Fruit fly (Drosophila melanogaster): ENCODE measurements around the gene Mhc.

Gene Mhc

dm6 chr2L:16743055-16743805 is 23.1 kb upstream of the Mhc start, which contains the start of the genes LSm7 and BuGZ (continued):
- peak; percentile 13 for TF ChIP-seq CG1602 (GFP tag; optimal IDR thresholded peaks at IDR 0.05)
- TF ChIP-seq chm (GFP tag; IDR thresholded peaks at IDR 0.05) = no peak
- TF ChIP-seq CG16863 (GFP tag; optimal IDR thresholded peaks at IDR 0.05) = no peak
- TF ChIP-seq Ets65A (GFP tag) = peak; percentile 69
- peak; percentile 29 for TF ChIP-seq CG8290 (GFP tag; optimal IDR thresholded peaks at IDR 0.05)
- TF ChIP-seq CG8290 (tag; optimal IDR thresholded peaks at IDR 0.05) = no peak
- TF ChIP-seq Bdp1 (GFP tag; optimal IDR thresholded peaks at IDR 0.05) = no peak
- no peak for TF ChIP-seq grau (tag; optimal IDR thresholded peaks at IDR 0.05)
- no peak for TF ChIP-seq lbe (GFP tag; optimal IDR thresholded peaks at IDR 0.05)
- TF ChIP-seq Doc2 (GFP tag; IDR thresholded peaks at IDR 0.05) = no peak
- peak; percentile 47 for TF ChIP-seq CG15514 (GFP tag; optimal IDR thresholded peaks at IDR 0.05)
- no peak for TF ChIP-seq Meics (GFP tag; optimal IDR thresholded peaks at IDR 0.05)
- no peak for TF ChIP-seq Hr78 (GFP tag; optimal IDR thresholded peaks at IDR 0.05)
- TF ChIP-seq zfh1 (GFP tag; IDR thresholded peaks at IDR 0.05) = no peak
- no peak for TF ChIP-seq CG31388 (GFP tag; optimal IDR thresholded peaks at IDR 0.05)
- TF ChIP-seq Myb (GFP tag; optimal IDR thresholded peaks at IDR 0.05) = peak; percentile 4
- no peak for TF ChIP-seq CG11085 (GFP tag; IDR thresholded peaks at IDR 0.05)
- TF ChIP-seq oc (tag; optimal IDR thresholded peaks at IDR 0.05) = no peak
- peak; percentile 22 for TF ChIP-seq ind (GFP tag; optimal IDR thresholded peaks at IDR 0.05)
- no peak for TF ChIP-seq shn (GFP tag; optimal IDR thresholded peaks at IDR 0.05)
- no peak for TF ChIP-seq croc (GFP tag; conservative IDR thresholded peaks at IDR 0.05)
- TF ChIP-seq CG10267 (tag; optimal IDR thresholded peaks at IDR 0.05) = peak; percentile 64
- TF ChIP-seq bsh (GFP tag; optimal IDR thresholded peaks at IDR 0.05) = no peak
- peak; percentile 63 for TF ChIP-seq CG8924 (tag; optimal IDR thresholded peaks at IDR 0.05)
- no peak for TF ChIP-seq sim (GFP tag; IDR thresholded peaks at IDR 0.05)
- no peak for TF ChIP-seq ems (GFP tag; optimal IDR thresholded peaks at IDR 0.05)
- peak; percentile 80 for TF ChIP-seq CG32767 (GFP tag; IDR thresholded peaks at IDR 0.05)
- peak; percentile 85 for TF ChIP-seq CG12659 (GFP tag; optimal IDR thresholded peaks at IDR 0.05)
- TF ChIP-seq CG4404 (GFP tag; IDR thresholded peaks at IDR 0.05) = no peak
- no peak for TF ChIP-seq CG2129 (GFP tag; IDR thresholded peaks at IDR 0.05; ENCODE audit: partially characterized antibody)
- peak; percentile 35 to 48 for TF ChIP-seq dpn (GFP tag; optimal IDR thresholded peaks at IDR 0.05)
- peak; percentile 17 for TF ChIP-seq CG1529 (GFP tag; optimal IDR thresholded peaks at IDR 0.05)
- TF ChIP-seq slou (GFP tag; optimal IDR thresholded peaks at IDR 0.05) = peak; percentile 23
- no peak for TF ChIP-seq GATAe (GFP tag; conservative IDR thresholded peaks at IDR 0.05)
- peak; percentile 57 for TF ChIP-seq CG16813 (GFP tag; IDR thresholded peaks at IDR 0.05; ENCODE audit: partially characterized antibody)
- no peak for TF ChIP-seq wor (GFP tag; IDR thresholded peaks at IDR 0.05)
- no peak for TF ChIP-seq Lim3 (GFP tag; IDR thresholded peaks at IDR 0.05)
- peak; percentile 32 for TF ChIP-seq Sin3A (optimal IDR thresholded peaks at IDR 0.05)
- no peak for TF ChIP-seq CG8765 (GFP tag; IDR thresholded peaks at IDR 0.05)
- TF ChIP-seq CTCF (GFP tag; optimal IDR thresholded peaks at IDR 0.05) = peak; percentile 97
- TF ChIP-seq HLHmδ (GFP tag; optimal IDR thresholded peaks at IDR 0.05) = no peak
- TF ChIP-seq trh (GFP tag; optimal IDR thresholded peaks at IDR 0.05) = no peak
- peak; percentile 8 for TF ChIP-seq CG8944 (GFP tag; optimal IDR thresholded peaks at IDR 0.05)
- no peak for TF ChIP-seq ro (GFP tag; IDR thresholded peaks at IDR 0.05)
- TF ChIP-seq CG33557 (GFP tag; optimal IDR thresholded peaks at IDR 0.05) = peak; percentile 42
- TF ChIP-seq Mad (GFP tag; optimal IDR thresholded peaks at IDR 0.05) = no peak
- TF ChIP-seq pita (GFP tag; optimal IDR thresholded peaks at IDR 0.05) = no peak
- TF ChIP-seq CG3407 (GFP tag; optimal IDR thresholded peaks at IDR 0.05) = no peak
- TF ChIP-seq ranshi (GFP tag; IDR thresholded peaks at IDR 0.05) = no peak
- TF ChIP-seq Dek (tag; optimal IDR thresholded peaks at IDR 0.05) = no peak
- peak; percentile 48 for TF ChIP-seq Max (GFP tag; optimal IDR thresholded peaks at IDR 0.05)

Data from whole organism, embryonic.